Fruit fly (Drosophila melanogaster) whole organism, embryonic: Measurements from ENCODE around the gene CG1632.

Experiments
- ATbp ChIP-seq: fragments of 200-800 bp; sonication (Bioruptor generic); optimal IDR thresholded peaks from 2 replicates; lab custom pipeline; 2017; ENCODE audit warnings: missing biosample characterization, mild to moderate bottlenecking, missing genetic modification characterization, missing genetic modification reagents
- Aef1 ChIP-seq: fragments of 200-800 bp; sonication (Bioruptor generic); IDR thresholded peaks from 3 replicates; pipeline ENCODE4 v1.3.6; 2022; ENCODE audit warnings: missing biosample characterization, missing genetic modification characterization
- CG10979 ChIP-seq: fragments of 200-800 bp; sonication (Bioruptor generic); optimal IDR thresholded peaks from 2 replicates; lab custom pipeline; 2018; ENCODE audit warnings: missing biosample characterization, mild to moderate bottlenecking, missing genetic modification characterization, moderate library complexity
- CG11085 ChIP-seq: fragments of 200-800 bp; sonication (Bioruptor generic); IDR thresholded peaks from 2 replicates; pipeline ENCODE4 v1.3.6; 2022; ENCODE audit warnings: missing biosample characterization, missing genetic modification characterization
- CG11456 ChIP-seq: fragments of 200-800 bp; sonication (Bioruptor generic); IDR thresholded peaks from 3 replicates; pipeline ENCODE4 v1.3.6; 2022; ENCODE audit warnings: missing biosample characterization, missing genetic modification characterization
- CG14667 ChIP-seq: fragments of 200-800 bp; sonication (Bioruptor generic); IDR thresholded peaks from 2 replicates; pipeline ENCODE4 v1.3.6; 2022; ENCODE audit warnings: missing biosample characterization, missing genetic modification characterization
- CG15269 ChIP-seq: fragments of 200-800 bp; sonication (Bioruptor generic); optimal IDR thresholded peaks from 2 replicates; lab custom pipeline; 2018; ENCODE audit warnings: missing biosample characterization, mild to moderate bottlenecking, missing genetic modification characterization, moderate library complexity
- CG18599 ChIP-seq: fragments of 200-800 bp; sonication (Bioruptor generic); optimal IDR thresholded peaks from 3 replicates; lab custom pipeline; 2017; ENCODE audit warnings: missing biosample characterization, missing genetic modification characterization, mild to moderate bottlenecking, moderate library complexity, missing genetic modification reagents
- CG2116 ChIP-seq: fragments of 200-800 bp; sonication (Bioruptor generic); optimal IDR thresholded peaks from 3 replicates; lab custom pipeline; 2018; ENCODE audit warnings: missing biosample characterization, mild to moderate bottlenecking, missing genetic modification characterization
- CG30431 ChIP-seq: fragments of 200-800 bp; sonication (Bioruptor generic); optimal IDR thresholded peaks from 2 replicates; lab custom pipeline; 2017; ENCODE audit warnings: missing biosample characterization, missing genetic modification characterization
- CG3065 ChIP-seq: fragments of 200-800 bp; sonication (Bioruptor generic); optimal IDR thresholded peaks from 2 replicates; lab custom pipeline; 2016; ENCODE audit warnings: missing biosample characterization, missing genetic modification characterization
- CG31441 ChIP-seq: fragments of 200-800 bp; sonication (Bioruptor generic); IDR thresholded peaks from 2 replicates; pipeline ENCODE4 v1.3.6; 2022; ENCODE audit warnings: missing biosample characterization, missing genetic modification characterization
- CG32767 ChIP-seq: fragments of 200-800 bp; sonication (Bioruptor generic); IDR thresholded peaks from 2 replicates; pipeline ENCODE4 v1.3.6; 2022; ENCODE audit warnings: missing biosample characterization, missing genetic modification characterization
- CG4328 ChIP-seq: fragments of 200-800 bp; sonication (Bioruptor generic); optimal IDR thresholded peaks from 3 replicates; lab custom pipeline; 2017; ENCODE audit warnings: missing biosample characterization, missing genetic modification reagents, missing genetic modification characterization
- CG6654 ChIP-seq: fragments of 200-800 bp; sonication (Bioruptor generic); optimal IDR thresholded peaks from 2 replicates; lab custom pipeline; 2017; ENCODE audit warnings: missing biosample characterization, mild to moderate bottlenecking, missing genetic modification characterization
- CG7839 ChIP-seq: fragments of 200-800 bp; sonication (Bioruptor generic); optimal IDR thresholded peaks from 3 replicates; lab custom pipeline; 2018; ENCODE audit warnings: missing biosample characterization, mild to moderate bottlenecking, missing genetic modification characterization, moderate library complexity
- CG9817 ChIP-seq: fragments of 200-800 bp; sonication (Bioruptor generic); optimal IDR thresholded peaks from 2 replicates; lab custom pipeline; 2018; ENCODE audit warnings: missing biosample characterization, mild to moderate bottlenecking, missing genetic modification characterization, moderate library complexity
- H2.0 ChIP-seq: fragments of 200-800 bp; sonication (Bioruptor generic); IDR thresholded peaks from 2 replicates; pipeline ENCODE4 v1.3.6; 2022; ENCODE audit warnings: missing biosample characterization, missing genetic modification characterization
- Neu2 ChIP-seq: fragments of 200-800 bp; sonication (Bioruptor generic); optimal IDR thresholded peaks from 3 replicates; lab custom pipeline; 2016; ENCODE audit warnings: missing biosample characterization, missing genetic modification characterization, borderline replicate concordance
- Oaz ChIP-seq: fragments of 200-800 bp; sonication (Bioruptor generic); IDR thresholded peaks from 2 replicates; pipeline ENCODE4 v1.3.6; 2022; ENCODE audit warnings: missing biosample characterization, missing genetic modification characterization
- Opbp ChIP-seq: fragments of 200-800 bp; sonication (Bioruptor generic); IDR thresholded peaks from 3 replicates; pipeline ENCODE4 v1.3.6; 2022; ENCODE audit warnings: missing biosample characterization, missing genetic modification characterization; ENCODE audit not compliant: partially characterized antibody
- Pdp1 ChIP-seq, 2 experiments: fragments of 200-800 bp; sonication (Bioruptor generic); optimal IDR thresholded peaks; 3 replicates each; lab custom pipeline; 2016; ENCODE audit warnings: missing biosample characterization in 2 of 2, missing genetic modification characterization in 2 of 2, mild to moderate bottlenecking in 1 of 2, moderate library complexity in 1 of 2
- Ptx1 ChIP-seq: fragments of 200-800 bp; sonication (Bioruptor generic); IDR thresholded peaks from 2 replicates; pipeline ENCODE4 v1.3.6; 2022; ENCODE audit warnings: missing biosample characterization, missing genetic modification characterization
- TFAM ChIP-seq: fragments of 200-800 bp; sonication (Bioruptor generic); optimal IDR thresholded peaks from 2 replicates; lab custom pipeline; 2017; ENCODE audit warnings: missing biosample characterization, missing genetic modification characterization, inconsistent platforms
- YL-1 ChIP-seq: fragments of 200-800 bp; sonication (Bioruptor generic); optimal IDR thresholded peaks from 3 replicates; lab custom pipeline; 2017; ENCODE audit warnings: missing biosample characterization, mild to moderate bottlenecking, missing genetic modification characterization
- cad ChIP-seq: fragments of >200 bp; optimal IDR thresholded peaks from 2 replicates; lab custom pipeline; 2017; ENCODE audit warnings: missing biosample characterization, missing genetic modification characterization
- crc ChIP-seq: fragments of 200-800 bp; sonication (Bioruptor generic); optimal IDR thresholded peaks from 2 replicates; lab custom pipeline; 2016; ENCODE audit warnings: missing biosample characterization, missing genetic modification characterization
- emc ChIP-seq: fragments of 200-800 bp; sonication (Bioruptor generic); optimal IDR thresholded peaks from 2 replicates; lab custom pipeline; 2016; ENCODE audit warnings: missing biosample characterization, missing genetic modification characterization
- eve ChIP-seq, 2 experiments: fragments of >200 bp; optimal IDR thresholded peaks; 2 replicates each; lab custom pipeline; 2017; ENCODE audit warnings: missing biosample characterization in 2 of 2, missing genetic modification characterization in 2 of 2
- ftz-f1 ChIP-seq: fragments of 200-800 bp; sonication (Bioruptor generic); optimal IDR thresholded peaks from 2 replicates; lab custom pipeline; 2016; ENCODE audit warnings: missing biosample characterization, missing genetic modification characterization
- fu2 ChIP-seq: fragments of 200-800 bp; sonication (Bioruptor generic); optimal IDR thresholded peaks from 2 replicates; lab custom pipeline; 2016; ENCODE audit warnings: missing biosample characterization, missing genetic modification characterization
- gem ChIP-seq: fragments of 200-800 bp; sonication (Bioruptor generic); optimal IDR thresholded peaks from 2 replicates; lab custom pipeline; 2019; ENCODE audit warnings: missing biosample characterization, mild to moderate bottlenecking, missing genetic modification characterization, moderate library complexity
- gro ChIP-seq: fragments of 200-800 bp; sonication (Bioruptor generic); optimal IDR thresholded peaks from 2 replicates; lab custom pipeline; 2016; ENCODE audit warnings: missing biosample characterization, missing genetic modification characterization
- her ChIP-seq: fragments of 200-800 bp; sonication (Bioruptor generic); optimal IDR thresholded peaks from 2 replicates; lab custom pipeline; 2016; ENCODE audit warnings: missing biosample characterization, missing genetic modification characterization
- pros ChIP-seq: fragments of 200-800 bp; sonication (Bioruptor generic); optimal IDR thresholded peaks from 3 replicates; lab custom pipeline; 2019; ENCODE audit warnings: missing biosample characterization, mild to moderate bottlenecking, missing genetic modification characterization, moderate library complexity
- row ChIP-seq: fragments of 200-800 bp; sonication (Bioruptor generic); IDR thresholded peaks from 3 replicates; pipeline ENCODE4 v1.3.6; 2022; ENCODE audit warnings: missing biosample characterization, missing genetic modification characterization
- tin ChIP-seq: fragments of 200-800 bp; sonication (Bioruptor generic); optimal IDR thresholded peaks from 3 replicates; lab custom pipeline; 2016; ENCODE audit warnings: missing biosample characterization, missing genetic modification characterization
- toy ChIP-seq: fragments of 200-800 bp; sonication (Bioruptor generic); IDR thresholded peaks from 2 replicates; pipeline ENCODE4 v1.3.6; 2022; ENCODE audit warnings: missing biosample characterization, missing genetic modification characterization
- trem ChIP-seq: fragments of 200-800 bp; optimal IDR thresholded peaks from 3 replicates; lab custom pipeline; 2019; ENCODE audit warnings: missing biosample characterization, mild to moderate bottlenecking, missing genetic modification characterization, moderate library complexity
- twi ChIP-seq: fragments of 200-800 bp; optimal IDR thresholded peaks from 2 replicates; lab custom pipeline; 2019; ENCODE audit warnings: missing biosample characterization, mild to moderate bottlenecking, missing genetic modification characterization, moderate library complexity
- yki ChIP-seq: fragments of >200 bp; optimal IDR thresholded peaks from 3 replicates; lab custom pipeline; 2018

The CG1632 gene

DNA sequence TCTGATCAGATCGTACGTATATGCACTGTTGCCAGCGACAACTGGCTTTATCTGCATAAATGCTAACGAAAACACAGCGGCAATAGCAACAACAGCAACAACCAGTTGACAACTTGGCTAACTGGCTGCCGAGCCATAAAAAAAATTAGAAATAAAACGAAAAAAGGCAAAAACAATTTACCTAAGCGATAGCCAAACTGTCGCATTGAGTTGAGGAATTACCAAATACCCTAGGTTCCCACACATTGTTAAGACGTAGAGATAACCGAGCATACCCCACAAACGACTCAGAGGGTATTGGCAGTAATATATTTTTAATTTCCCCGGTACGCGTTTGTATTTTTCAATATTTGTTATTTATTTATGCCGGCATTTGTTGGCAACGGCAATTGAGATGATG lies 19.3 kb upstream of the CG1632 start (continued):
- no peak for TF ChIP-seq CG10979 (tag; lab: Kevin White, UChicago)
- TF ChIP-seq tin (GFP tag; lab: Kevin White, UChicago), result no peak
- TF ChIP-seq CG18599 (GFP tag; lab: Kevin White, UChicago), result peak; percentile 70
- peak; percentile 43 for TF ChIP-seq gem
- peak; percentile 5 to 21 for TF ChIP-seq Pdp1 (GFP tag; optimal IDR thresholded peaks at IDR 0.05; lab: Kevin White, UChicago)
- peak; percentile 53 for TF ChIP-seq CG15269
- TF ChIP-seq Opbp (GFP tag; lab: Robert Waterston, UW), result no peak
- peak; percentile 45 for TF ChIP-seq her (GFP tag; lab: Kevin White, UChicago)
- no peak for TF ChIP-seq CG14667
- TF ChIP-seq CG11456 (GFP tag; lab: Robert Waterston, UW), result 0 out of 3 replicates have a peak, but pooled peaks have one; percentile 45
- no peak for TF ChIP-seq TFAM (GFP tag; lab: Kevin White, UChicago)
- TF ChIP-seq toy (GFP tag; lab: Robert Waterston, UW), result no peak
- no peak for TF ChIP-seq yki
- no peak for TF ChIP-seq H2.0 (GFP tag; lab: Robert Waterston, UW)
- peak; percentile 27 for TF ChIP-seq CG7839 (tag; lab: Kevin White, UChicago)
- TF ChIP-seq ftz-f1, result no peak
- TF ChIP-seq row (GFP tag; lab: Robert Waterston, UW), result peak; percentile 64
- no peak for TF ChIP-seq eve (GFP tag; optimal IDR thresholded peaks at IDR 0.05; lab: Kevin White, UChicago)
- no peak for TF ChIP-seq CG30431 (GFP tag; lab: Kevin White, UChicago)
- TF ChIP-seq CG4328, result no peak
- no peak for TF ChIP-seq CG2116 (GFP tag; lab: Kevin White, UChicago)
- no peak for TF ChIP-seq CG31441
- peak; percentile 20; the same call in 1 of the 3 replicates for TF ChIP-seq Aef1 (GFP tag; lab: Robert Waterston, UW)
- peak; percentile 48 for TF ChIP-seq gro (GFP tag; lab: Kevin White, UChicago)
- no peak for TF ChIP-seq crc
- TF ChIP-seq CG11085, result no peak
- TF ChIP-seq twi (tag; lab: Kevin White, UChicago), result no peak
- no peak for TF ChIP-seq Neu2 (GFP tag; lab: Kevin White, UChicago)
- no peak for TF ChIP-seq ATbp (GFP tag; lab: Kevin White, UChicago)
- TF ChIP-seq fu2 (GFP tag; lab: Kevin White, UChicago), result no peak
- TF ChIP-seq pros, result no peak

DNA sequence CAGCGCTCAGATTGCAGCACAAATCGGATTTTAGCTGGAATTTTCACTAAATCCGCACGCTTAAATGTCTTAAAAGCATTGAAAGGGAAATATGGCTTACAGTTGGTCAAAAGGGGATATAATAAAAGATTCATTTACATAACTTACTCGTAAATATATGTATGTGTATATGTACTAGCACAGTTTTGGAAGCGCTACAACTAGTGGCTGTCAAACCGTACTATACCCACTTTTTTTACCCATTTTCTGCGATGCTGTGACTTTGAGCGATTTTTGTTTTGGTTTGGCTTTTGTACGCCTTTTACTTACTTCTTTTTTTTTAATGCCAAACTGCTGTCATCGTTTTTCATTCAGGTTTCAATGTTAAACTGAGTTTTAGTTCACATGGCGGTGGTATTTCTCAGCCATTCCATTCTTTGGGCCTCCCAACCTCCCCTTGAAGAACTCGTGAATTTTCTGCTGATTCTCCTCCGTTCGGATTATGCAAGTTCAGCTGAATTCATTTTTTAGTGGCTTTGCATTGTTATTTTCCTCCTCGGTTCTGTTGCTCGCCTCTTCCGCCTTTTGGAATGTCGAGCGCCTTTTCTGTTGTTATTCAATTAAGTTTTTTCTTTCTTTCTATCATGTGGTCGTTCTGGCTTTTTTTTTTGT lies 18.4 kb upstream of the CG1632 start:
- no peak for TF ChIP-seq YL-1 (GFP tag; lab: Kevin White, UChicago)
- TF ChIP-seq Ptx1 (GFP tag; lab: Robert Waterston, UW), result no peak
- TF ChIP-seq CG6654 (GFP tag; lab: Kevin White, UChicago), result peak; percentile 97
- no peak for TF ChIP-seq emc
- TF ChIP-seq CG32767, result no peak
- peak; percentile 60 for TF ChIP-seq cad (GFP tag; lab: Kevin White, UChicago)
- TF ChIP-seq Oaz (GFP tag; lab: Robert Waterston, UW), result no peak
- no peak for TF ChIP-seq CG3065
- no peak for TF ChIP-seq CG9817 (tag; lab: Kevin White, UChicago)
- no peak for TF ChIP-seq trem (tag; lab: Kevin White, UChicago)
